Fruit fly (Drosophila melanogaster): Measurements from ENCODE around the gene CG14930.
A peak's percentile ranks its signal among the peaks of the same experiment; 100 is the strongest.

CG14930 gene

DNA sequence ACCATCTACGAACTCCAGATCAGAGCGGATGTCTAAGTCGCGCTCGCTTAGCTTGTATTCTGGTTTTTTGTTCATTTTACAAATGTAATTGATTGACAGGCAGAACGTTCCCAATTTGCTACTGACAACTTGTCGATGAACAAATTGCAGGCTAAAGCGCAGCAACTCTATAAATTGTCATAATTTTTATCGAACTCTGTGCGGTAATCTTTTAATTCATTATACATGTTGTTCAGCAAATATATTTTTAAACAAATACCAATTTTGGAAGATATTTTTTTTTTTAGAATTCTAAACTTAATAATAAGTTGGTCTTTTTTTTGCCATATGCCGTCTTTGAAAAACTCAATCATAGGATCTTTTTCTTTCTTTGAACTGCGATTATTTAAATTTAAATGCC, at the start of gene CG14930:
CG14930 (minus strand) TSS at position 101 of the 400 bp plus-strand sequence.
- TF ChIP-seq CG9948 (tag; optimal IDR thresholded peaks at IDR 0.05) (no peak), CG8159 (tag; optimal IDR thresholded peaks at IDR 0.05) (no peak)

DNA sequence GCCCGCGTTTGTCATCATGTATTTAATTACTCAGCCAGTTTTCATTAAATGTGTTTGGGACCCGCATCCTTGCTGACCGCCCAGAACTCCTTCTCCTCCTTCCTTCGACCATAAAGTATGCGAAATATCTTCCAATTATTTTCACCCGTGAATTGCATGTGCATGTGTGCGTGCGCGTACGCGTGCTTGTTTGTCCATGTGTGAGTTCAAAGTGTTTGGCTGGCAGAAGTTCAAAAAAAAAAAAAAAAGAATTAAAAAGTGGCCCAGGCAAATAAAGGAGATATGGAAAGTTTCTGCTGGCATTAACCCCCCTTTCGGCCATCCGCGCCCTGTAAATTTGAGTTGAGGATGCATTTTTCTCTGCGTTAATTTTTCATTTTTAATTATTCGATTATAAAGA, 32.7 kb upstream of the CG14930 start:
- TF ChIP-seq Pif1A (GFP tag; optimal IDR thresholded peaks at IDR 0.05) = no peak
- TF ChIP-seq CG34367 (tag; optimal IDR thresholded peaks at IDR 0.05) = no peak
- no peak for TF ChIP-seq CG8159 (tag; optimal IDR thresholded peaks at IDR 0.05)
- no peak for TF ChIP-seq Ets98B (GFP tag; IDR thresholded peaks at IDR 0.05)
- no peak for TF ChIP-seq CG14655 (GFP tag; optimal IDR thresholded peaks at IDR 0.05)
- TF ChIP-seq EcR (GFP tag; optimal IDR thresholded peaks at IDR 0.05) = no peak
- no peak for TF ChIP-seq rn (GFP tag; IDR thresholded peaks at IDR 0.05)
- TF ChIP-seq Snoo (tag; optimal IDR thresholded peaks at IDR 0.05) = no peak
- no peak for TF ChIP-seq CG13204 (GFP tag; optimal IDR thresholded peaks at IDR 0.05)
- no peak for TF ChIP-seq CG10348 (GFP tag; IDR thresholded peaks at IDR 0.05)
- TF ChIP-seq D1 (tag; optimal IDR thresholded peaks at IDR 0.05) = no peak
- no peak for TF ChIP-seq CG15710 (tag; optimal IDR thresholded peaks at IDR 0.05)
- no peak for TF ChIP-seq CG4496 (GFP tag; IDR thresholded peaks at IDR 0.05)
- no peak for TF ChIP-seq fd96Ca (GFP tag; IDR thresholded peaks at IDR 0.05)
- TF ChIP-seq CG12605 (GFP tag; IDR thresholded peaks at IDR 0.05) = no peak
- TF ChIP-seq CG8301 (tag; optimal IDR thresholded peaks at IDR 0.05) = no peak
- no peak for TF ChIP-seq CG17806 (tag; optimal IDR thresholded peaks at IDR 0.05)
- no peak for TF ChIP-seq gl (tag; optimal IDR thresholded peaks at IDR 0.05)
- TF ChIP-seq CG32121 (GFP tag; IDR thresholded peaks at IDR 0.05) = no peak
- TF ChIP-seq CG9948 (tag; optimal IDR thresholded peaks at IDR 0.05) = no peak

DNA sequence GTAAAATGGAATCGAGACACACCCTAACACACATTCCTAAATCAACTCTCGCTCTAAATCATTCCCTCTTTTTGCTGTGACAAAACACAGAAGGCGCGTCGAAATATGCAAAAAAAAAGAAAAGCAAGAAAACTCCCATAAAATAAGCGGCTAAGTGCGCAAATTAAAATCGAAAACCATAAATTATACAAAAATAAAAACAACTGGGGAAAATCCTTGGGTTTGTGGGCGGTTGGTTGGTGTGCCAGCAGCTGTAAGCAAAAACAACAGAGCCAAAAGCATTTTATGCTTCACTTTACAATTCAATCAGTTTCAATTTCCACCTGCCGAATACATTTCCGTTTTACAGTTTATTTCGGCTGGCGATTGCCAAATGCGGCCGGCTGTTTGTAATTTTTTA, 14.8 kb upstream of the CG14930 start, which contains the start of gene CG43438:
CG43438 (plus strand) TSS at position 301 of the 400 bp plus-strand sequence.
- TF ChIP-seq EcR (GFP tag; optimal IDR thresholded peaks at IDR 0.05) (no peak), Pif1B (GFP tag; optimal IDR thresholded peaks at IDR 0.05) (no peak), CG15710 (tag; optimal IDR thresholded peaks at IDR 0.05) (no peak), Ets98B (GFP tag; IDR thresholded peaks at IDR 0.05) (no peak), Pif1A (GFP tag; optimal IDR thresholded peaks at IDR 0.05) (no peak), rn (GFP tag; IDR thresholded peaks at IDR 0.05) (no peak)

DNA sequence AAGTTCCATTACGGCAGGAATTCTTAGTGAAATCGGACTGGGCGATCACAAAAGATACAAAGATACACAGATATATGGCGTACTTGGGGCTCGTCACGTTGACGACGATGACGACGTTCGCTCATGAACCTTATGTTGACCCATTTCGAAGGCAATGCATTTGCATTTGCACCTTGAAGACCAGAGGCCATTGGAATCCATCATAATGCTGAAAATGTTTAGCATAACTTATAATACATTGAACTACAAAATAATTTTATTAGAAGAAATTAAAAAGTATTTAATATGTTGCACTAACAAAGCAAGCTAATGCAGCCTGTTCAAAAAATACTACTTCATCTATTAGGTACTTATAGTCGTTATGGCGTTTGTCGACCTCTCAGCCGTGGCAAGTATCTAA, 10.4 kb upstream of the CG14930 start, which contains the start of gene CG34162:
CG34162 (plus strand) TSS at position 301 of the 400 bp plus-strand sequence.
- no peak for TF ChIP-seq CG9948 (tag; optimal IDR thresholded peaks at IDR 0.05)
- no peak for TF ChIP-seq CG10348 (GFP tag; IDR thresholded peaks at IDR 0.05)

DNA sequence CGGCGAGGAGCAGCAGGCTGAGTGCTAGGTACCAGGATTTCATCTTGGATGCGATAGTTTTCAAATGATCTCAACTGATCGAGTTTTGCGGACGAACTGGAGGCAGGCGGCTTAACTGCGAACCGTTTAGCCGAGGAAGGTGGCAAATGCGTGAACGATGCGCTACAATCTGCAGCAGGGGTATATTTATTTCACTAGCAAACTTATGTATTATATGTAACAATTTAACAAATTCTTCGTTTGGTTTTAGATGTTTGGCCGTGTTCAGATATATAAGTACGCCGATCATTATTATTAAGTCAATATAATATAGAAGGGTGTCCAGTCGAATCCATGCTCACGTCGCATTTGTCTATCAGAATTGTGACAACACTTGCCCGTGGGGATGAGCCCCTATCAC, 9.9 kb upstream of the CG14930 start, which contains the start of gene CG31706:
CG31706 (minus strand) TSS at position 101 of the 400 bp plus-strand sequence.
- TF ChIP-seq Pif1B (GFP tag; optimal IDR thresholded peaks at IDR 0.05) = no peak
- no peak for TF ChIP-seq CG14655 (GFP tag; optimal IDR thresholded peaks at IDR 0.05)
- no peak for TF ChIP-seq Pif1A (GFP tag; optimal IDR thresholded peaks at IDR 0.05)
- TF ChIP-seq CG8159 (tag; optimal IDR thresholded peaks at IDR 0.05) = no peak
- no peak for TF ChIP-seq EcR (GFP tag; optimal IDR thresholded peaks at IDR 0.05)
- no peak for TF ChIP-seq CG12605 (GFP tag; IDR thresholded peaks at IDR 0.05)
- no peak for TF ChIP-seq CG34367 (tag; optimal IDR thresholded peaks at IDR 0.05)
- TF ChIP-seq CG15710 (tag; optimal IDR thresholded peaks at IDR 0.05) = no peak
- TF ChIP-seq CG9948 (tag; optimal IDR thresholded peaks at IDR 0.05) = no peak
- TF ChIP-seq CG10348 (GFP tag; IDR thresholded peaks at IDR 0.05) = no peak
- TF ChIP-seq D1 (tag; optimal IDR thresholded peaks at IDR 0.05) = no peak
- no peak for TF ChIP-seq gl (tag; optimal IDR thresholded peaks at IDR 0.05)
- TF ChIP-seq rn (GFP tag; IDR thresholded peaks at IDR 0.05) = no peak
- TF ChIP-seq CG8301 (tag; optimal IDR thresholded peaks at IDR 0.05) = no peak
- no peak for TF ChIP-seq Snoo (tag; optimal IDR thresholded peaks at IDR 0.05)
- no peak for TF ChIP-seq Ets98B (GFP tag; IDR thresholded peaks at IDR 0.05)
- no peak for TF ChIP-seq CG32121 (GFP tag; IDR thresholded peaks at IDR 0.05)
- TF ChIP-seq fd96Ca (GFP tag; IDR thresholded peaks at IDR 0.05) = no peak
- TF ChIP-seq CG4496 (GFP tag; IDR thresholded peaks at IDR 0.05) = no peak

DNA sequence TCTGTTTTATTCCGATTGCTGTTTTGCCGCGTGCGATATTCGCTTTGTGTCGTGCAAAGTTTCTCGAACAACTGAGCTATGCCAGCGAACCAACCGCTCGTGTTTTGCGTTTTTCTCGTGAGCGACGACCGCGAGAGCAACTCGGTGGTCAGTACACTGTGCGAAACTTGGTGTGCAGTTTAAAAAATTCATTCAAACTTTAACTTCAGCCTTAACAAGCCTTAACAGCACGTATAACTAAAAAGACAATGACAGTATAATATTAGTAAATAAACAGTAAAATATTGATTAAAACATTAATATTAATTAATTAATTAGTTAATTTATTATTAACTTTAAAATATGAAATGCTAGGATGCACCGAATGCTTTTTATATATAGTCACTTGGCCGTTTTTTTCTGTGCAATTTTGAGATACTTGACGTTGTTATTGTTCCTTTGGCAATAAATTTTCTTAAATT, 7.1 kb upstream of the CG14930 start, which contains the start of gene CG31705:
CG31705 (minus strand) TSS at position 77 of the 461 bp plus-strand sequence.
- TF ChIP-seq CG8159 (tag; optimal IDR thresholded peaks at IDR 0.05) (peak; percentile 72), CG12605 (GFP tag; IDR thresholded peaks at IDR 0.05) (0 out of 2 replicates have a peak, but pooled peaks have one; percentile 18), CG34367 (tag; optimal IDR thresholded peaks at IDR 0.05) (peak; percentile 22), EcR (GFP tag; optimal IDR thresholded peaks at IDR 0.05) (peak; percentile 50), CG10348 (GFP tag; IDR thresholded peaks at IDR 0.05) (no peak), CG17806 (tag; optimal IDR thresholded peaks at IDR 0.05) (peak; percentile 52), CG8301 (tag; optimal IDR thresholded peaks at IDR 0.05) (peak; percentile 60), Pif1B (GFP tag; optimal IDR thresholded peaks at IDR 0.05) (peak; percentile 27), CG32121 (GFP tag; IDR thresholded peaks at IDR 0.05) (peak; percentile 68), CG4496 (GFP tag; IDR thresholded peaks at IDR 0.05) (peak; percentile 81; the same call in 2 of the 3 replicates), gl (tag; optimal IDR thresholded peaks at IDR 0.05) (no peak), CG15710 (tag; optimal IDR thresholded peaks at IDR 0.05) (no peak), CG9948 (tag; optimal IDR thresholded peaks at IDR 0.05) (no peak), rn (GFP tag; IDR thresholded peaks at IDR 0.05) (0 out of 2 replicates have a peak, but pooled peaks have one; percentile 10), D1 (tag; optimal IDR thresholded peaks at IDR 0.05) (peak; percentile 54), Pif1A (GFP tag; optimal IDR thresholded peaks at IDR 0.05) (peak; percentile 35), CG14655 (GFP tag; optimal IDR thresholded peaks at IDR 0.05) (peak; percentile 86), fd96Ca (GFP tag; IDR thresholded peaks at IDR 0.05) (peak; percentile 63; the same call in 2 of the 3 replicates), Snoo (tag; optimal IDR thresholded peaks at IDR 0.05) (peak; percentile 66), Ets98B (GFP tag; IDR thresholded peaks at IDR 0.05) (peak; percentile 69)
